Worm (Caenorhabditis elegans) whole organism, mixed stage, embryonic: ENCODE data around the gene srg-38.

Experiments used
- M03D4.4 ChIP-seq: sonication (generic microtip); optimal IDR thresholded peaks from 2 replicates; lab custom pipeline; 2017; ENCODE audit warnings: mild to moderate bottlenecking, missing genetic modification characterization, missing compliant biosample characterization
- bed-3 ChIP-seq: fragments of 200-800 bp; sonication (Bioruptor generic); optimal IDR thresholded peaks from 3 replicates; lab custom pipeline; 2018; ENCODE audit warnings: mild to moderate bottlenecking, missing genetic modification characterization, moderate library complexity, missing compliant biosample characterization
- blmp-1 ChIP-seq: fragments of 150-350 bp; optimal IDR thresholded peaks from 2 replicates; lab custom pipeline; 2014; ENCODE audit warnings: missing biosample characterization, missing genetic modification characterization
- ceh-39 ChIP-seq: fragments of 150-350 bp; optimal IDR thresholded peaks from 2 replicates; lab custom pipeline; 2014; ENCODE audit warnings: missing biosample characterization, missing genetic modification characterization
- ceh-43 ChIP-seq: fragments of 200-800 bp; sonication (Bioruptor generic); optimal IDR thresholded peaks from 2 replicates; lab custom pipeline; 2018; ENCODE audit warnings: mild to moderate bottlenecking, missing genetic modification characterization, moderate library complexity, missing compliant biosample characterization
- ceh-83 ChIP-seq: fragments of 200-800 bp; sonication (Bioruptor generic); optimal IDR thresholded peaks from 2 replicates; lab custom pipeline; 2018; ENCODE audit warnings: mild to moderate bottlenecking, missing genetic modification characterization, missing compliant biosample characterization
- ces-1 ChIP-seq: fragments of 150-350 bp; optimal IDR thresholded peaks from 2 replicates; lab custom pipeline; 2014; ENCODE audit warnings: missing biosample characterization, missing genetic modification reagents, missing genetic modification characterization
- cnd-1 ChIP-seq: fragments of 200-800 bp; sonication (Bioruptor generic); optimal IDR thresholded peaks from 2 replicates; lab custom pipeline; 2018; ENCODE audit warnings: mild to moderate bottlenecking, missing genetic modification characterization, missing compliant biosample characterization
- elt-1 ChIP-seq: sonication (generic microtip); optimal IDR thresholded peaks from 2 replicates; lab custom pipeline; 2017; ENCODE audit warnings: missing genetic modification characterization, mild to moderate bottlenecking, missing compliant biosample characterization, antibody characterized with exemption, moderate library complexity, borderline replicate concordance; ENCODE audit not compliant: insufficient read depth
- elt-3 ChIP-seq: fragments of 150-350 bp; optimal IDR thresholded peaks from 2 replicates; lab custom pipeline; 2014; ENCODE audit warnings: missing biosample characterization, missing genetic modification characterization
- flh-1 ChIP-seq: fragments of 200-800 bp; sonication (Bioruptor generic); optimal IDR thresholded peaks from 2 replicates; lab custom pipeline; 2018; ENCODE audit warnings: mild to moderate bottlenecking, missing genetic modification characterization, moderate library complexity, missing compliant biosample characterization
- ham-2 ChIP-seq: fragments of 200-800 bp; sonication (Bioruptor generic); optimal IDR thresholded peaks from 2 replicates; lab custom pipeline; 2018; ENCODE audit warnings: mild to moderate bottlenecking, missing genetic modification characterization, missing compliant biosample characterization
- hlh-1 ChIP-seq: fragments of 150-350 bp; optimal IDR thresholded peaks from 2 replicates; lab custom pipeline; 2014; ENCODE audit warnings: missing biosample characterization, missing genetic modification reagents, missing genetic modification characterization
- lin-13 ChIP-seq: fragments of 150-350 bp; optimal IDR thresholded peaks from 2 replicates; lab custom pipeline; 2014; ENCODE audit warnings: missing biosample characterization, missing genetic modification characterization
- lsy-2 ChIP-seq: fragments of 150-350 bp; optimal IDR thresholded peaks from 2 replicates; lab custom pipeline; 2014; ENCODE audit warnings: missing biosample characterization, missing genetic modification characterization
- mep-1 ChIP-seq: fragments of 150-350 bp; optimal IDR thresholded peaks from 2 replicates; lab custom pipeline; 2017; ENCODE audit warnings: missing biosample characterization, missing genetic modification reagents, missing genetic modification characterization, inconsistent platforms
- mls-2 ChIP-seq: sonication (generic microtip); optimal IDR thresholded peaks from 2 replicates; lab custom pipeline; 2016; ENCODE audit warnings: mild to moderate bottlenecking, missing genetic modification characterization, moderate library complexity, missing compliant biosample characterization
- nhr-2 ChIP-seq: fragments of 150-350 bp; optimal IDR thresholded peaks from 2 replicates; lab custom pipeline; 2014; ENCODE audit warnings: missing biosample characterization, missing genetic modification characterization
- nhr-237 ChIP-seq: fragments of 150-350 bp; optimal IDR thresholded peaks from 2 replicates; lab custom pipeline; 2014; ENCODE audit warnings: missing biosample characterization, missing genetic modification characterization
- nhr-28 ChIP-seq: fragments of 150-350 bp; optimal IDR thresholded peaks from 2 replicates; lab custom pipeline; 2014; ENCODE audit warnings: missing biosample characterization, missing genetic modification characterization
- pha-4 ChIP-seq: fragments of 150-350 bp; optimal IDR thresholded peaks from 2 replicates; lab custom pipeline; 2018; ENCODE audit warnings: missing biosample characterization, missing genetic modification reagents, missing genetic modification characterization
- snpc-4 ChIP-seq: fragments of 150-350 bp; optimal IDR thresholded peaks from 2 replicates; lab custom pipeline; 2014; ENCODE audit warnings: missing biosample characterization, missing genetic modification characterization
- sptf-1 ChIP-seq: sonication (generic microtip); optimal IDR thresholded peaks from 2 replicates; lab custom pipeline; 2017; ENCODE audit warnings: mild to moderate bottlenecking, missing genetic modification characterization, moderate library complexity, missing compliant biosample characterization
- tbx-8 ChIP-seq: fragments of 200-800 bp; sonication (Bioruptor generic); optimal IDR thresholded peaks from 2 replicates; lab custom pipeline; 2018; ENCODE audit warnings: mild to moderate bottlenecking, missing genetic modification characterization, moderate library complexity, missing compliant biosample characterization
- unc-120 ChIP-seq: sonication (generic microtip); optimal IDR thresholded peaks from 2 replicates; lab custom pipeline; 2017; ENCODE audit warnings: missing genetic modification characterization, missing compliant biosample characterization; ENCODE audit not compliant: poor library complexity, severe bottlenecking
- unc-39 ChIP-seq: fragments of 150-350 bp; optimal IDR thresholded peaks from 2 replicates; lab custom pipeline; 2014; ENCODE audit warnings: missing biosample characterization, missing genetic modification characterization
- unc-62 ChIP-seq: fragments of 150-350 bp; optimal IDR thresholded peaks from 2 replicates; lab custom pipeline; 2014; ENCODE audit warnings: missing biosample characterization, missing genetic modification reagents, missing genetic modification characterization
- zip-8 ChIP-seq: fragments of 150-350 bp; optimal IDR thresholded peaks from 2 replicates; lab custom pipeline; 2014; ENCODE audit warnings: missing biosample characterization, missing genetic modification characterization

srg-38 gene

DNA sequence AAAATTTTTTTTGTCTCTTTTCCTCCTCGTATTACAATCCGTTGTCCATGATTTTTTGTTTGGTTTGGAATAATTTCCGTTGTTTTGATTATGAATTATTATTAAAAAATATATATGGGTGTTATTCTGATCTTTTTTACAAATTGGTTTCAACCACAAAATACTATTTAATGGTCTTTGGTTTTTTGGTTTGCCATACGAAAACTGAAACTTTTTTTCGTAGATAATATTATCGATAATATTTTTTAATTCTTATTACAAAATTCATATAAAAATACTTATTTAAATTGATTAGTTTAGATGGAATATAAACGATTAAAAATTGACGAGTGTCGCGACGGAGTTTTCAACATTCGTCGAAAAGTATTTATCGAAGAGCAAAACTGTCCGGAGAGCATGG lies 28.3 kb downstream of the srg-38 start, which contains the start of gene jmjd-5:
jmjd-5 (plus strand) TSS at position 301 of the 400 bp plus-strand sequence.
- TF ChIP-seq mep-1 (tag; lab: Kevin White, UChicago) (no peak), elt-1 (tag; lab: Kevin White, UChicago) (no peak), ham-2 (GFP tag; lab: Kevin White, UChicago) (no peak), zip-8 (tag; lab: Kevin White, UChicago) (no peak), unc-39 (tag; lab: Kevin White, UChicago) (no peak), unc-62 (GFP tag; lab: Kevin White, UChicago) (no peak), unc-120 (no peak), flh-1 (GFP tag; lab: Kevin White, UChicago) (no peak), M03D4.4 (tag; lab: Kevin White, UChicago) (no peak), hlh-1 (tag; lab: Kevin White, UChicago) (no peak), ces-1 (GFP tag; lab: Kevin White, UChicago) (no peak)

DNA sequence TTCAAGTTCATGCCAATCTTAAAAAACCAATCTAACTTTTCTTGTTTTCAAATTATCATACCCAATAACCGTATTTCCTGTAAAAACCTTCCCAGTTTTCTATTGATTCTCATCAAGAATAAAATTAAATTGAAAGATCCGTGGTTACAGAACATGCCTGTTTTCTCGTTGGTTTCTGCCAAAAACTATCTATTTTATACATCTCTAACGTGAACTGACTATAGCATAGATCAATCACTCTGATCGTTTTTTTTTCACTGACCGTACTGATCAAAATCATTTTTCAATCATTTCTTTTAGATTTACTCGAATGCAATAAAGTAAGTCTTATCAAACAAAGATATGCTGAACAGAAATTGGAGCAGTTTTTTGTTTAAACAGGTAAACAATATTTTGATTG lies 30.5 kb downstream of the srg-38 start, which contains the start of gene C06H2.2:
C06H2.2 (plus strand) TSS at position 301 of the 400 bp plus-strand sequence.
- TF ChIP-seq cnd-1 (tag; lab: Kevin White, UChicago) (no peak), ceh-39 (tag; lab: Kevin White, UChicago) (no peak)

DNA sequence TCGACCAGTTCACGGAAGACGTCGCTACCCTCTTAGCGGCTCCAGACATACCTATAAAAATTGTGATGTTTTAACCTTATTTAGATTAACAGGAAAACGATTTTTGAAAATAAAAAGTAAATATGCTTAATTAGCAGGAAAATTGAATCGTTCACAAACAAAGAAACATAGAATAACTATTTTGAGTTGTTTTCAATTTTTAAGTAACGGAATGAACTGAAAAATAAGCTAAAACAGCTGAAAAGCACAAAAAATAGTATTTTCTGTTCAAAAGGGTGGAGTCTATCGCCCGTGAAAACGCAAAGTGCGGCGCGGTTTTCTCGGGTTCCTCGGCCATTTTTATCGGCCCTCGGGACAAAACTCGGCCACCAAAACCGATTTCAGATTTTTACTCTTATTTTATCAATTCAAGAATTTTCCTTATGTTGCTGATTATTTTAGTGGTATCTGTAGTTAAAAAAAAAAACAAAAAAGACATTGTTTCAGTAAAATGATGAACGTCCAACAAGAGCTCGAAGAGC lies 31.6 kb downstream of the srg-38 start, which contains the start of the genes atp-5 and lmtr-3:
atp-5 (minus strand) TSS at position 51 of the 521 bp plus-strand sequence.
lmtr-3 (plus strand) TSS at position 370 of the 521 bp plus-strand sequence.
- no peak for TF ChIP-seq nhr-2 (tag; lab: Kevin White, UChicago)
- peak; percentile 15 for TF ChIP-seq ceh-39 (tag; lab: Kevin White, UChicago)
- no peak for TF ChIP-seq nhr-28 (tag; lab: Kevin White, UChicago)
- peak; percentile 33 for TF ChIP-seq lsy-2 (tag; lab: Kevin White, UChicago)
- TF ChIP-seq sptf-1 (tag; lab: Kevin White, UChicago): peak; percentile 12
- no peak for TF ChIP-seq pha-4
- TF ChIP-seq ceh-43 (GFP tag; lab: Kevin White, UChicago): no peak
- TF ChIP-seq blmp-1: no peak
- TF ChIP-seq tbx-8 (GFP tag; lab: Kevin White, UChicago): no peak
- TF ChIP-seq hlh-1 (tag; lab: Kevin White, UChicago): peak; percentile 8
- TF ChIP-seq mep-1 (tag; lab: Kevin White, UChicago): peak; percentile 48
- no peak for TF ChIP-seq flh-1 (GFP tag; lab: Kevin White, UChicago)
- no peak for TF ChIP-seq M03D4.4 (tag; lab: Kevin White, UChicago)

DNA sequence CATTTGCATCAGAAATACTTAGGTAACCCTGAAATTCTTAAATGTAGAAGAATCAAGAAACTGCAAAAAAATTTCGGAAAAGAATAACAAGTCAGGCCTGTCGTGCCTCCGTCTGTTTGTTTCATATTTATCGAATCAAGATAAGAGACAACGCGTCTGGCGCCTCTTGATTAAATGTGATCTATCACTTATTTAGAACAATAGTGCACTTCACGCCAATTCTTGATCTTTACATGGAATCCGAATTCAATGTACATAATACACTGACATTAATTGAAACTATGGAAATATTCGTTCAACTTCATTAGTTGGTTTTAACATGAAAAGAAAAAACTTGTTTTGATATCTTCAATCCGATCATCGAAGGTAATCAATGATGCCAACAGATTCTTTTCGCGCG lies 33.0 kb downstream of the srg-38 start, which contains the start of gene mboa-2:
mboa-2 (minus strand) TSS at position 28 of the 400 bp plus-strand sequence.
- TF ChIP-seq nhr-237 (tag; lab: Kevin White, UChicago): no peak
- TF ChIP-seq lin-13: no peak
- no peak for TF ChIP-seq sptf-1 (tag; lab: Kevin White, UChicago)
- no peak for TF ChIP-seq snpc-4 (tag; lab: Kevin White, UChicago)
- no peak for TF ChIP-seq nhr-2 (tag; lab: Kevin White, UChicago)
- TF ChIP-seq elt-3 (tag; lab: Kevin White, UChicago): no peak
- no peak for TF ChIP-seq elt-1 (tag; lab: Kevin White, UChicago)
- TF ChIP-seq hlh-1 (tag; lab: Kevin White, UChicago): no peak
- TF ChIP-seq flh-1 (GFP tag; lab: Kevin White, UChicago): no peak
- no peak for TF ChIP-seq ham-2 (GFP tag; lab: Kevin White, UChicago)
- no peak for TF ChIP-seq mls-2 (tag; lab: Kevin White, UChicago)
- no peak for TF ChIP-seq ceh-43 (GFP tag; lab: Kevin White, UChicago)
- TF ChIP-seq zip-8 (tag; lab: Kevin White, UChicago): no peak
- no peak for TF ChIP-seq bed-3 (GFP tag; lab: Kevin White, UChicago)
- no peak for TF ChIP-seq cnd-1 (tag; lab: Kevin White, UChicago)

DNA sequence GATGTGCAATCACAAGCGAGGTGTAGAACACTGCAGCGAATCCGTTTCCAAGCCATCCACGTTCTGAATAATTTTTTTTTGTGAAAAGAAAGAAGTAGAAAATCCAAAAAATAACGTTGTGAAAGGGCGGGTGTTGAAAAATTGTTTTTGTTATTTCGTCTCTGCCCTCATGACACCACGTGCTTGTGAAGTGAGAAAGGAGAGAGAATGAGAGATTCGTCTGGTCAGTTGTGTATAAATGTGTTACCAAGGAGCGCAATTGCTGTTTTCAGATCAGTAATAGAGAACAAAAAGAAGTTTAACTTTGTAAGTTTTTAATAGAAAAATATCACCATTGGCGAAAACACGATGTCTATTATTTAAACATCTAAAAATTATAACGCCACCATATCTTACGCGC lies 34.2 kb downstream of the srg-38 start:
- TF ChIP-seq hlh-1 (tag; lab: Kevin White, UChicago) (peak; percentile 56), mep-1 (tag; lab: Kevin White, UChicago) (peak; percentile 33), ceh-83 (GFP tag; lab: Kevin White, UChicago) (no peak), ces-1 (GFP tag; lab: Kevin White, UChicago) (peak; percentile 84)
